Fruit fly (Drosophila melanogaster) whole organism, embryonic: ENCODE measurements around the gene Ufd4.

ENCODE experiments used
- Adf1 ChIP-seq: fragments of 200-800 bp; sonication (Bioruptor generic); IDR thresholded peaks from 2 replicates; pipeline ENCODE4 v1.3.6; 2022; ENCODE audit warnings: missing biosample characterization, missing genetic modification characterization
- Atf-2 ChIP-seq: fragments of 200-800 bp; sonication (Bioruptor generic); optimal IDR thresholded peaks from 2 replicates; lab custom pipeline; 2016; ENCODE audit warnings: missing biosample characterization, missing genetic modification characterization
- B-H2 ChIP-seq: fragments of 200-800 bp; sonication (Bioruptor generic); optimal IDR thresholded peaks from 2 replicates; lab custom pipeline; 2018; ENCODE audit warnings: missing biosample characterization, mild to moderate bottlenecking, missing genetic modification characterization
- CG1024 ChIP-seq: fragments of 200-800 bp; sonication (Bioruptor generic); IDR thresholded peaks from 2 replicates; pipeline ENCODE4 v1.3.6; 2022; ENCODE audit warnings: missing biosample characterization, missing genetic modification characterization
- CG10267 ChIP-seq: fragments of 200-800 bp; sonication (Bioruptor generic); optimal IDR thresholded peaks from 2 replicates; lab custom pipeline; 2018; ENCODE audit warnings: missing biosample characterization, mild to moderate bottlenecking, missing genetic modification characterization, moderate library complexity
- CG10274 ChIP-seq: fragments of 200-800 bp; sonication (Bioruptor generic); optimal IDR thresholded peaks from 3 replicates; lab custom pipeline; 2017; ENCODE audit warnings: missing biosample characterization, mild to moderate bottlenecking, missing genetic modification characterization
- CG11085 ChIP-seq: fragments of 200-800 bp; sonication (Bioruptor generic); IDR thresholded peaks from 2 replicates; pipeline ENCODE4 v1.3.6; 2022; ENCODE audit warnings: missing biosample characterization, missing genetic modification characterization
- CG11398 ChIP-seq: fragments of 200-800 bp; sonication (Bioruptor generic); optimal IDR thresholded peaks from 2 replicates; lab custom pipeline; 2016; ENCODE audit warnings: missing biosample characterization, missing genetic modification characterization
- CG13287 ChIP-seq: fragments of 200-800 bp; sonication (Bioruptor generic); IDR thresholded peaks from 2 replicates; pipeline ENCODE4 v1.3.6; 2022; ENCODE audit warnings: missing biosample characterization, missing genetic modification characterization; ENCODE audit not compliant: partially characterized antibody
- CG1603 ChIP-seq: fragments of 200-800 bp; sonication (Bioruptor generic); optimal IDR thresholded peaks from 2 replicates; lab custom pipeline; 2019; ENCODE audit warnings: missing biosample characterization, mild to moderate bottlenecking, missing genetic modification characterization, moderate library complexity
- CG17328 ChIP-seq: fragments of 200-800 bp; sonication (Bioruptor generic); IDR thresholded peaks from 2 replicates; pipeline ENCODE4 v1.3.6; 2022; ENCODE audit warnings: missing biosample characterization, missing genetic modification characterization
- CG18011 ChIP-seq: fragments of 200-800 bp; sonication (Bioruptor generic); optimal IDR thresholded peaks from 2 replicates; lab custom pipeline; 2017; ENCODE audit warnings: missing biosample characterization, missing genetic modification characterization, mild to moderate bottlenecking, moderate library complexity, missing genotype
- CG2199 ChIP-seq: fragments of 200-800 bp; sonication (Bioruptor generic); IDR thresholded peaks from 3 replicates; pipeline ENCODE4 v1.3.6; 2022; ENCODE audit warnings: missing biosample characterization, missing genetic modification characterization
- CG33557 ChIP-seq: fragments of 200-800 bp; sonication (Bioruptor generic); optimal IDR thresholded peaks from 2 replicates; lab custom pipeline; 2019; ENCODE audit warnings: missing biosample characterization, mild to moderate bottlenecking, missing genetic modification characterization, moderate library complexity
- CG4328 ChIP-seq: fragments of 200-800 bp; sonication (Bioruptor generic); optimal IDR thresholded peaks from 3 replicates; lab custom pipeline; 2017; ENCODE audit warnings: missing biosample characterization, missing genetic modification reagents, missing genetic modification characterization
- CG4360 ChIP-seq: fragments of 200-800 bp; sonication (Bioruptor generic); IDR thresholded peaks from 2 replicates; pipeline ENCODE4 v1.3.6; 2022; ENCODE audit warnings: missing biosample characterization, missing genetic modification characterization
- CG4820 ChIP-seq: fragments of 200-800 bp; sonication (Bioruptor generic); optimal IDR thresholded peaks from 3 replicates; lab custom pipeline; 2016; ENCODE audit warnings: missing biosample characterization, missing genetic modification characterization
- CG4854 ChIP-seq: fragments of 200-800 bp; sonication (Bioruptor generic); optimal IDR thresholded peaks from 2 replicates; lab custom pipeline; 2016; ENCODE audit warnings: missing biosample characterization, missing genetic modification characterization, inconsistent platforms
- CG8765 ChIP-seq: fragments of 200-800 bp; sonication (Bioruptor generic); IDR thresholded peaks from 2 replicates; pipeline ENCODE4 v1.3.6; 2022; ENCODE audit warnings: missing biosample characterization, missing genetic modification characterization
- Chrac-16 ChIP-seq: fragments of 200-800 bp; sonication (Bioruptor generic); optimal IDR thresholded peaks from 3 replicates; lab custom pipeline; 2016; ENCODE audit warnings: missing biosample characterization, missing genetic modification characterization
- Dek ChIP-seq: fragments of 200-800 bp; sonication (Bioruptor generic); optimal IDR thresholded peaks from 3 replicates; lab custom pipeline; 2019; ENCODE audit warnings: missing biosample characterization, mild to moderate bottlenecking, missing genetic modification characterization, moderate library complexity
- Dip3 ChIP-seq: fragments of 200-800 bp; sonication (Bioruptor generic); optimal IDR thresholded peaks from 3 replicates; lab custom pipeline; 2016; ENCODE audit warnings: missing biosample characterization, missing genetic modification characterization
- Doc2 ChIP-seq: fragments of 200-800 bp; sonication (Bioruptor generic); IDR thresholded peaks from 2 replicates; pipeline ENCODE4 v1.3.6; 2022; ENCODE audit warnings: missing biosample characterization, missing genetic modification characterization
- Dp ChIP-seq: fragments of 200-800 bp; sonication (Bioruptor generic); optimal IDR thresholded peaks from 2 replicates; lab custom pipeline; 2018; ENCODE audit warnings: missing biosample characterization, mild to moderate bottlenecking, missing genetic modification characterization, moderate library complexity
- Drgx ChIP-seq: fragments of 200-800 bp; sonication (Bioruptor generic); IDR thresholded peaks from 2 replicates; pipeline ENCODE4 v1.3.6; 2022; ENCODE audit warnings: missing biosample characterization, missing genetic modification characterization
- Elba2 ChIP-seq: fragments of 200-800 bp; sonication (Bioruptor generic); optimal IDR thresholded peaks from 3 replicates; lab custom pipeline; 2016; ENCODE audit warnings: missing biosample characterization, missing genetic modification characterization
- Mad ChIP-seq: fragments of 200-800 bp; sonication (Bioruptor generic); optimal IDR thresholded peaks from 2 replicates; lab custom pipeline; 2016; ENCODE audit warnings: missing biosample characterization, missing genetic modification characterization
- Med ChIP-seq: fragments of 200-800 bp; sonication (Bioruptor generic); peaks from one replicate; lab custom pipeline; 2016; ENCODE audit warnings: missing biosample characterization, missing genetic modification characterization, mild to moderate bottlenecking, inconsistent platforms, moderate library complexity
- PHDP ChIP-seq: fragments of 200-800 bp; sonication (Bioruptor generic); optimal IDR thresholded peaks from 3 replicates; lab custom pipeline; 2018; ENCODE audit warnings: missing biosample characterization, mild to moderate bottlenecking, missing genetic modification characterization, moderate library complexity
- Sry-β ChIP-seq: fragments of 200-800 bp; sonication (Bioruptor generic); optimal IDR thresholded peaks from 2 replicates; lab custom pipeline; 2018; ENCODE audit warnings: missing biosample characterization, mild to moderate bottlenecking, missing genetic modification characterization, moderate library complexity
- Sry-δ ChIP-seq: fragments of 200-800 bp; sonication (Bioruptor generic); optimal IDR thresholded peaks from 2 replicates; lab custom pipeline; 2016; ENCODE audit warnings: missing biosample characterization, missing genetic modification characterization
- TFAM ChIP-seq: fragments of 200-800 bp; sonication (Bioruptor generic); optimal IDR thresholded peaks from 2 replicates; lab custom pipeline; 2017; ENCODE audit warnings: missing biosample characterization, missing genetic modification characterization, inconsistent platforms
- bsh ChIP-seq, 2 experiments: fragments of 200-800 bp; sonication (Bioruptor generic); optimal IDR thresholded peaks; 2 replicates each; lab custom pipeline; 2017 to 2018; ENCODE audit warnings: mild to moderate bottlenecking in 2 of 2, missing biosample characterization in 2 of 2, missing genetic modification characterization in 2 of 2, moderate library complexity in 1 of 2
- btn ChIP-seq: fragments of 200-800 bp; sonication (Bioruptor generic); optimal IDR thresholded peaks from 2 replicates; lab custom pipeline; 2016; ENCODE audit warnings: missing biosample characterization, missing genetic modification characterization
- cas ChIP-seq: fragments of 200-800 bp; sonication (Bioruptor generic); IDR thresholded peaks from 2 replicates; pipeline ENCODE4 v1.3.6; 2022; ENCODE audit warnings: missing biosample characterization, missing genetic modification characterization
- fd64A ChIP-seq: fragments of 200-800 bp; sonication (Bioruptor generic); optimal IDR thresholded peaks from 3 replicates; lab custom pipeline; 2018; ENCODE audit warnings: missing biosample characterization, mild to moderate bottlenecking, missing genetic modification characterization
- fu2 ChIP-seq: fragments of 200-800 bp; sonication (Bioruptor generic); optimal IDR thresholded peaks from 2 replicates; lab custom pipeline; 2016; ENCODE audit warnings: missing biosample characterization, missing genetic modification characterization
- grau ChIP-seq: fragments of 200-800 bp; optimal IDR thresholded peaks from 3 replicates; lab custom pipeline; 2019; ENCODE audit warnings: missing biosample characterization, mild to moderate bottlenecking, missing genetic modification characterization, moderate library complexity
- lov ChIP-seq, 2 experiments: fragments of 200-800 bp in 1 of 2; fragments of >200 bp in 1 of 2; sonication (Bioruptor generic) in 1 of 2; IDR thresholded peaks in 1 of 2; optimal IDR thresholded peaks in 1 of 2; 2 replicates in 1 of 2; 3 replicates in 1 of 2; pipeline versions ENCODE4 v1.3.6 to Lab custom; 2017 to 2022; ENCODE audit warnings: missing biosample characterization in 1 of 2, missing genetic modification characterization in 1 of 2
- mld ChIP-seq: fragments of 200-800 bp; sonication (Bioruptor generic); IDR thresholded peaks from 3 replicates; pipeline ENCODE4 v1.3.6; 2022; ENCODE audit warnings: missing biosample characterization, missing genetic modification characterization; ENCODE audit not compliant: partially characterized antibody
- pfk ChIP-seq: fragments of 200-800 bp; sonication (Bioruptor generic); optimal IDR thresholded peaks from 2 replicates; lab custom pipeline; 2018; ENCODE audit warnings: missing biosample characterization, mild to moderate bottlenecking, missing genetic modification characterization, moderate library complexity
- scrt ChIP-seq: fragments of 200-800 bp; sonication (Bioruptor generic); optimal IDR thresholded peaks from 2 replicates; lab custom pipeline; 2018; ENCODE audit warnings: missing biosample characterization, mild to moderate bottlenecking, missing genetic modification characterization, moderate library complexity
- slbo ChIP-seq: fragments of 200-800 bp; sonication (Bioruptor generic); IDR thresholded peaks from 2 replicates; pipeline ENCODE4 v1.3.6; 2022; ENCODE audit warnings: missing biosample characterization, missing genetic modification characterization
- ssp ChIP-seq: fragments of 200-800 bp; sonication (Bioruptor generic); IDR thresholded peaks from 2 replicates; pipeline ENCODE4 v1.3.6; 2022; ENCODE audit warnings: missing biosample characterization, missing genetic modification characterization
- sug ChIP-seq: fragments of 200-800 bp; optimal IDR thresholded peaks from 2 replicates; lab custom pipeline; 2019; ENCODE audit warnings: missing biosample characterization, mild to moderate bottlenecking, missing genetic modification characterization, moderate library complexity
- vvl ChIP-seq: fragments of 200-800 bp; sonication (Bioruptor generic); IDR thresholded peaks from 2 replicates; pipeline ENCODE4 v1.3.6; 2022; ENCODE audit warnings: missing biosample characterization, missing genetic modification characterization
- zfh2 ChIP-seq: fragments of 200-800 bp; sonication (Bioruptor generic); optimal IDR thresholded peaks from 2 replicates; lab custom pipeline; 2016; ENCODE audit warnings: missing biosample characterization, missing genetic modification characterization

Gene Ufd4

dm6 chr2L:10334213-10334612, 42.0 kb upstream of the Ufd4 start:
- TF ChIP-seq mld (GFP tag; lab: Robert Waterston, UW) (0 out of 3 replicates have a peak, but pooled peaks have one; percentile 50), Sry-δ (no peak), Elba2 (GFP tag; lab: Kevin White, UChicago) (peak; percentile 21), CG4360 (GFP tag; lab: Robert Waterston, UW) (0 out of 2 replicates have a peak, but pooled peaks have one; percentile 6), B-H2 (no peak), CG17328 (GFP tag; lab: Robert Waterston, UW) (0 out of 2 replicates have a peak, but pooled peaks have one; percentile 15), CG8765 (no peak), btn (GFP tag; lab: Kevin White, UChicago) (no peak), Dek (tag; lab: Kevin White, UChicago) (no peak), zfh2 (GFP tag; lab: Kevin White, UChicago) (no peak), TFAM (GFP tag; lab: Kevin White, UChicago) (no peak), Med (peak; percentile 71), slbo (GFP tag; lab: Robert Waterston, UW) (no peak), Doc2 (GFP tag; lab: Robert Waterston, UW) (no peak)

dm6 chr2L:10333091-10333991, 41.2 kb upstream of the Ufd4 start, which contains the start of gene GATAd:
Gene GATAd (plus strand): TSS chr2L:10333734.
- TF ChIP-seq vvl (GFP tag; lab: Robert Waterston, UW) (peak; percentile 69; the same call in 1 of the 2 replicates), CG2199 (GFP tag; lab: Robert Waterston, UW) (no peak), CG1603 (tag; lab: Kevin White, UChicago) (peak; percentile 94), fu2 (GFP tag; lab: Kevin White, UChicago) (no peak), Sry-β (peak; percentile 87), CG18011 (no peak), CG13287 (peak; percentile 47; the same call in 1 of the 2 replicates), bsh (GFP tag; optimal IDR thresholded peaks at IDR 0.05; lab: Kevin White, UChicago) (no peak), CG4820 (GFP tag; lab: Kevin White, UChicago) (no peak), pfk (GFP tag; lab: Kevin White, UChicago) (peak; percentile 83), CG4854 (no peak), CG4360 (GFP tag; lab: Robert Waterston, UW) (no peak), cas (GFP tag; lab: Robert Waterston, UW) (no peak), grau (tag; lab: Kevin White, UChicago) (peak; percentile 19), Atf-2 (GFP tag; lab: Kevin White, UChicago) (no peak), Mad (GFP tag; lab: Kevin White, UChicago) (no peak), Dip3 (GFP tag; lab: Kevin White, UChicago) (no peak), Adf1 (no peak), CG10274 (GFP tag; lab: Kevin White, UChicago) (no peak), PHDP (tag; lab: Kevin White, UChicago) (peak; percentile 19), ssp (GFP tag; lab: Robert Waterston, UW) (peak; percentile 21; the same call in 1 of the 2 replicates), CG10267 (tag; lab: Kevin White, UChicago) (peak; percentile 33), zfh2 (GFP tag; lab: Kevin White, UChicago) (no peak), CG4328 (GFP tag; lab: Kevin White, UChicago) (no peak), CG11085 (GFP tag; lab: Robert Waterston, UW) (no peak), Drgx (no peak), fd64A (no peak), sug (peak; percentile 24), CG1024 (GFP tag; lab: Robert Waterston, UW) (peak; percentile 33; the same call in 1 of the 2 replicates), lov (optimal IDR thresholded peaks at IDR 0.05; lab: Kevin White, UChicago) (no peak), lov (GFP tag; IDR thresholded peaks at IDR 0.05; lab: Robert Waterston, UW) (no peak), CG11398 (GFP tag; lab: Kevin White, UChicago) (no peak), Chrac-16 (GFP tag; lab: Kevin White, UChicago) (no peak), Dp (GFP tag; lab: Kevin White, UChicago) (peak; percentile 33), CG33557 (GFP tag; lab: Kevin White, UChicago) (peak; percentile 12), scrt (GFP tag; lab: Kevin White, UChicago) (no peak)
